Fruit fly (Drosophila melanogaster) whole organism, embryonic: ENCODE results near the gene Atg12.

ENCODE experiments used
- BEAF-32 ChIP-seq: fragments of 200-800 bp; sonication (Bioruptor generic); optimal IDR thresholded peaks from 3 replicates; lab custom pipeline; 2017; ENCODE audit warnings: missing biosample characterization, missing genetic modification characterization, mild to moderate bottlenecking, moderate library complexity, missing genetic modification reagents
- Bteb2 ChIP-seq: fragments of 200-800 bp; sonication (Bioruptor generic); optimal IDR thresholded peaks from 2 replicates; lab custom pipeline; 2016; ENCODE audit warnings: missing biosample characterization, missing genetic modification characterization
- CG10274 ChIP-seq: fragments of 200-800 bp; sonication (Bioruptor generic); optimal IDR thresholded peaks from 3 replicates; lab custom pipeline; 2017; ENCODE audit warnings: missing biosample characterization, mild to moderate bottlenecking, missing genetic modification characterization
- CG10431 ChIP-seq: fragments of 200-800 bp; sonication (Bioruptor generic); optimal IDR thresholded peaks from 3 replicates; lab custom pipeline; 2018; ENCODE audit warnings: missing biosample characterization, mild to moderate bottlenecking, missing genetic modification characterization
- CG11456 ChIP-seq: fragments of 200-800 bp; sonication (Bioruptor generic); IDR thresholded peaks from 3 replicates; pipeline ENCODE4 v1.3.6; 2022; ENCODE audit warnings: missing biosample characterization, missing genetic modification characterization
- CG11504 ChIP-seq: fragments of 200-800 bp; sonication (Bioruptor generic); optimal IDR thresholded peaks from 3 replicates; lab custom pipeline; 2019; ENCODE audit warnings: missing biosample characterization, mild to moderate bottlenecking, missing genetic modification characterization, moderate library complexity
- CG13424 ChIP-seq: fragments of 200-800 bp; sonication (Bioruptor generic); optimal IDR thresholded peaks from 2 replicates; lab custom pipeline; 2019; ENCODE audit warnings: missing biosample characterization, mild to moderate bottlenecking, missing genetic modification characterization, moderate library complexity
- CG13775 ChIP-seq: fragments of 200-800 bp; sonication (Bioruptor generic); optimal IDR thresholded peaks from 3 replicates; lab custom pipeline; 2017; ENCODE audit warnings: missing biosample characterization, mild to moderate bottlenecking, missing genetic modification characterization
- CG13894 ChIP-seq: fragments of 200-800 bp; sonication (Bioruptor generic); optimal IDR thresholded peaks from 3 replicates; lab custom pipeline; 2018; ENCODE audit warnings: missing biosample characterization, mild to moderate bottlenecking, missing genetic modification characterization, moderate library complexity
- CG17612 ChIP-seq: fragments of 200-800 bp; sonication (Bioruptor generic); IDR thresholded peaks from 2 replicates; pipeline ENCODE4 v1.3.6; 2022; ENCODE audit warnings: missing biosample characterization, missing genetic modification characterization
- CG17829 ChIP-seq: fragments of 200-800 bp; optimal IDR thresholded peaks from 2 replicates; lab custom pipeline; 2019; ENCODE audit warnings: missing biosample characterization, mild to moderate bottlenecking, missing genetic modification characterization, moderate library complexity
- CG1832 ChIP-seq: fragments of 200-800 bp; sonication (Bioruptor generic); optimal IDR thresholded peaks from 2 replicates; lab custom pipeline; 2017; ENCODE audit warnings: missing biosample characterization, mild to moderate bottlenecking, missing genetic modification characterization, inconsistent platforms
- CG3065 ChIP-seq: fragments of 200-800 bp; sonication (Bioruptor generic); optimal IDR thresholded peaks from 2 replicates; lab custom pipeline; 2016; ENCODE audit warnings: missing biosample characterization, missing genetic modification characterization
- CG3847 ChIP-seq: fragments of 200-800 bp; sonication (Bioruptor generic); IDR thresholded peaks from 2 replicates; pipeline ENCODE4 v1.3.6; 2022; ENCODE audit warnings: missing biosample characterization, missing genetic modification characterization
- CG4424 ChIP-seq: fragments of 200-800 bp; sonication (Bioruptor generic); optimal IDR thresholded peaks from 3 replicates; lab custom pipeline; 2016; ENCODE audit warnings: missing biosample characterization, missing genetic modification characterization
- CG6813 ChIP-seq: fragments of 200-800 bp; sonication (Bioruptor generic); optimal IDR thresholded peaks from 2 replicates; lab custom pipeline; 2017; ENCODE audit warnings: missing biosample characterization, missing genetic modification characterization, mild to moderate bottlenecking, moderate library complexity, missing genetic modification reagents
- CG7372 ChIP-seq: fragments of 200-800 bp; sonication (Bioruptor generic); IDR thresholded peaks from 2 replicates; pipeline ENCODE4 v1.3.6; 2022; ENCODE audit warnings: missing biosample characterization, missing genetic modification characterization
- Camta ChIP-seq: fragments of 200-800 bp; sonication (Bioruptor generic); optimal IDR thresholded peaks from 2 replicates; lab custom pipeline; 2016; ENCODE audit warnings: missing biosample characterization, missing genetic modification characterization
- CoRest ChIP-seq: fragments of 200-800 bp; sonication (Bioruptor generic); optimal IDR thresholded peaks from 3 replicates; lab custom pipeline; 2018; ENCODE audit warnings: missing biosample characterization, mild to moderate bottlenecking, missing genetic modification characterization, moderate library complexity
- Dfd ChIP-seq, 2 experiments: fragments of >200 bp; optimal IDR thresholded peaks; 2 replicates each; lab custom pipeline; 2017; ENCODE audit warnings: missing biosample characterization in 2 of 2, missing genetic modification characterization in 2 of 2
- Doc2 ChIP-seq: fragments of 200-800 bp; sonication (Bioruptor generic); IDR thresholded peaks from 2 replicates; pipeline ENCODE4 v1.3.6; 2022; ENCODE audit warnings: missing biosample characterization, missing genetic modification characterization
- Drgx ChIP-seq: fragments of 200-800 bp; sonication (Bioruptor generic); IDR thresholded peaks from 2 replicates; pipeline ENCODE4 v1.3.6; 2022; ENCODE audit warnings: missing biosample characterization, missing genetic modification characterization
- Fer1 ChIP-seq: fragments of 200-800 bp; sonication (Bioruptor generic); optimal IDR thresholded peaks from 2 replicates; lab custom pipeline; 2017; ENCODE audit warnings: missing biosample characterization, mild to moderate bottlenecking, missing genetic modification characterization
- Gsc ChIP-seq: fragments of 200-800 bp; sonication (Bioruptor generic); IDR thresholded peaks from 2 replicates; pipeline ENCODE4 v1.3.6; 2022; ENCODE audit warnings: missing biosample characterization, missing genetic modification characterization
- Hand ChIP-seq: fragments of 200-800 bp; sonication (Bioruptor generic); optimal IDR thresholded peaks from 2 replicates; lab custom pipeline; 2017; ENCODE audit warnings: mild to moderate bottlenecking, missing biosample characterization, missing genetic modification reagents, missing genetic modification characterization
- Hr78 ChIP-seq, 2 experiments: fragments of 200-800 bp in 1 of 2; fragments of >200 bp in 1 of 2; sonication (Bioruptor generic) in 1 of 2; optimal IDR thresholded peaks; 2 replicates each; lab custom pipeline; 2017 to 2019; ENCODE audit warnings: missing biosample characterization in 2 of 2, missing genetic modification characterization in 2 of 2, mild to moderate bottlenecking in 1 of 2, moderate library complexity in 1 of 2
- Med ChIP-seq: fragments of 200-800 bp; sonication (Bioruptor generic); peaks from one replicate; lab custom pipeline; 2016; ENCODE audit warnings: missing biosample characterization, missing genetic modification characterization, mild to moderate bottlenecking, inconsistent platforms, moderate library complexity
- Myb ChIP-seq: fragments of 200-800 bp; sonication (Bioruptor generic); optimal IDR thresholded peaks from 2 replicates; lab custom pipeline; 2016; ENCODE audit warnings: missing biosample characterization, missing genetic modification characterization
- PHDP ChIP-seq: fragments of 200-800 bp; sonication (Bioruptor generic); optimal IDR thresholded peaks from 3 replicates; lab custom pipeline; 2018; ENCODE audit warnings: missing biosample characterization, mild to moderate bottlenecking, missing genetic modification characterization, moderate library complexity
- Six4 ChIP-seq: fragments of 200-800 bp; sonication (Bioruptor generic); optimal IDR thresholded peaks from 2 replicates; lab custom pipeline; 2016; ENCODE audit warnings: missing biosample characterization, missing genetic modification characterization
- al ChIP-seq: fragments of 200-800 bp; sonication (Bioruptor generic); IDR thresholded peaks from 2 replicates; pipeline ENCODE4 v1.3.6; 2022; ENCODE audit warnings: missing biosample characterization, missing genetic modification characterization
- aop ChIP-seq: fragments of 200-800 bp; sonication (Bioruptor generic); IDR thresholded peaks from 2 replicates; pipeline ENCODE4 v1.3.6; 2022; ENCODE audit warnings: missing biosample characterization, missing genetic modification characterization
- ato ChIP-seq: fragments of 200-800 bp; sonication (Bioruptor generic); IDR thresholded peaks from 2 replicates; pipeline ENCODE4 v1.3.6; 2022; ENCODE audit warnings: missing biosample characterization, missing genetic modification characterization; ENCODE audit not compliant: partially characterized antibody
- cato ChIP-seq: fragments of 200-800 bp; sonication (Bioruptor generic); optimal IDR thresholded peaks from 2 replicates; lab custom pipeline; 2016; ENCODE audit warnings: missing biosample characterization, missing genetic modification characterization, borderline replicate concordance
- cwo ChIP-seq: fragments of 200-800 bp; sonication (Bioruptor generic); optimal IDR thresholded peaks from 3 replicates; lab custom pipeline; 2017; ENCODE audit warnings: missing biosample characterization, missing genetic modification characterization, mild to moderate bottlenecking, moderate library complexity, missing genetic modification reagents
- ftz-f1 ChIP-seq: fragments of 200-800 bp; sonication (Bioruptor generic); optimal IDR thresholded peaks from 2 replicates; lab custom pipeline; 2016; ENCODE audit warnings: missing biosample characterization, missing genetic modification characterization
- gcm2 ChIP-seq: fragments of 200-800 bp; sonication (Bioruptor generic); optimal IDR thresholded peaks from 2 replicates; lab custom pipeline; 2016; ENCODE audit warnings: missing biosample characterization, missing genetic modification characterization
- lbe ChIP-seq: fragments of 200-800 bp; sonication (Bioruptor generic); optimal IDR thresholded peaks from 2 replicates; lab custom pipeline; 2016; ENCODE audit warnings: missing biosample characterization, mild to moderate bottlenecking, missing genetic modification characterization
- luna ChIP-seq: fragments of 200-800 bp; sonication (Bioruptor generic); optimal IDR thresholded peaks from 2 replicates; lab custom pipeline; 2016; ENCODE audit warnings: missing biosample characterization, missing genetic modification characterization
- maf-S ChIP-seq: fragments of 200-800 bp; sonication (Bioruptor generic); optimal IDR thresholded peaks from 2 replicates; lab custom pipeline; 2016; ENCODE audit warnings: missing biosample characterization, missing genetic modification characterization
- oc ChIP-seq: fragments of 200-800 bp; sonication (Bioruptor generic); optimal IDR thresholded peaks from 2 replicates; lab custom pipeline; 2018; ENCODE audit warnings: missing biosample characterization, mild to moderate bottlenecking, missing genetic modification characterization, moderate library complexity
- pb ChIP-seq: fragments of 200-800 bp; sonication (Bioruptor generic); optimal IDR thresholded peaks from 3 replicates; lab custom pipeline; 2016; ENCODE audit warnings: missing biosample characterization, missing genetic modification characterization
- rib ChIP-seq: fragments of 200-800 bp; sonication (Bioruptor generic); IDR thresholded peaks from 2 replicates; pipeline ENCODE4 v1.3.6; 2022; ENCODE audit warnings: missing biosample characterization, missing genetic modification characterization
- sens ChIP-seq: fragments of 200-800 bp; sonication (Bioruptor generic); peaks from one replicate; lab custom pipeline; 2016; ENCODE audit warnings: missing biosample characterization, missing genetic modification characterization
- seq ChIP-seq: fragments of 200-800 bp; sonication (Bioruptor generic); IDR thresholded peaks from 2 replicates; pipeline ENCODE4 v1.3.6; 2022; ENCODE audit warnings: missing biosample characterization, missing genetic modification characterization
- shn ChIP-seq: fragments of 200-800 bp; sonication (Bioruptor generic); optimal IDR thresholded peaks from 3 replicates; lab custom pipeline; 2016; ENCODE audit warnings: missing biosample characterization, missing genetic modification characterization
- ssp ChIP-seq: fragments of 200-800 bp; sonication (Bioruptor generic); IDR thresholded peaks from 2 replicates; pipeline ENCODE4 v1.3.6; 2022; ENCODE audit warnings: missing biosample characterization, missing genetic modification characterization
- tll ChIP-seq, 2 experiments: fragments of 200-800 bp in 1 of 2; fragments of >200 bp in 1 of 2; sonication (Bioruptor generic) in 1 of 2; optimal IDR thresholded peaks; 2 replicates each; lab custom pipeline; 2017 to 2019; ENCODE audit warnings: missing biosample characterization in 2 of 2, missing genetic modification characterization in 2 of 2, mild to moderate bottlenecking in 1 of 2, moderate library complexity in 1 of 2
- unpg ChIP-seq: fragments of 200-800 bp; sonication (Bioruptor generic); optimal IDR thresholded peaks from 3 replicates; lab custom pipeline; 2018; ENCODE audit warnings: missing biosample characterization, mild to moderate bottlenecking, missing genetic modification characterization, moderate library complexity
- zf30C ChIP-seq: fragments of 200-800 bp; sonication (Bioruptor generic); optimal IDR thresholded peaks from 3 replicates; lab custom pipeline; 2018; ENCODE audit warnings: missing biosample characterization, mild to moderate bottlenecking, missing genetic modification characterization

The Atg12 gene

dm6 chr3L:12115966-12116735 is 20.6 kb upstream of the Atg12 start, which contains the start of gene vers (continued):
- TF ChIP-seq PHDP (tag; lab: Kevin White, UChicago) (no peak), gcm2 (no peak), ato (GFP tag; lab: Robert Waterston, UW) (peak; percentile 95), ftz-f1 (GFP tag; lab: Kevin White, UChicago) (no peak), Med (GFP tag; lab: Kevin White, UChicago) (peak; percentile 88), Camta (GFP tag; lab: Kevin White, UChicago) (no peak), shn (GFP tag; lab: Kevin White, UChicago) (no peak), Hr78 (GFP tag; optimal IDR thresholded peaks at IDR 0.05; lab: Kevin White, UChicago) (no peak), CG1832 (no peak), Six4 (GFP tag; lab: Kevin White, UChicago) (no peak), Hand (GFP tag; lab: Kevin White, UChicago) (no peak), Bteb2 (no peak), Myb (GFP tag; lab: Kevin White, UChicago) (peak; percentile 14), CoRest (tag; lab: Kevin White, UChicago) (peak; percentile 14), CG10431 (GFP tag; lab: Kevin White, UChicago) (no peak), CG10274 (GFP tag; lab: Kevin White, UChicago) (no peak), CG13894 (tag; lab: Kevin White, UChicago) (no peak), seq (GFP tag; lab: Robert Waterston, UW) (no peak; the same call in 1 of the 2 replicates), aop (no peak), Dfd (GFP tag; optimal IDR thresholded peaks at IDR 0.05; lab: Kevin White, UChicago) (no peak), CG17829 (tag; lab: Kevin White, UChicago) (peak; percentile 42), maf-S (GFP tag; lab: Kevin White, UChicago) (no peak), lbe (GFP tag; lab: Kevin White, UChicago) (peak; percentile 41), cwo (GFP tag; lab: Kevin White, UChicago) (no peak), al (GFP tag; lab: Robert Waterston, UW) (no peak), ssp (GFP tag; lab: Robert Waterston, UW) (no peak), CG3065 (GFP tag; lab: Kevin White, UChicago) (no peak), CG6813 (GFP tag; lab: Kevin White, UChicago) (no peak), cato (no peak), CG13424 (tag; lab: Kevin White, UChicago) (no peak), CG13775 (no peak), Drgx (no peak), luna (GFP tag; lab: Kevin White, UChicago) (no peak), pb (no peak), BEAF-32 (GFP tag; lab: Kevin White, UChicago) (peak; percentile 93), CG4424 (GFP tag; lab: Kevin White, UChicago) (no peak), CG7372 (GFP tag; lab: Robert Waterston, UW) (no peak), CG11456 (GFP tag; lab: Robert Waterston, UW) (no peak), rib (GFP tag; lab: Robert Waterston, UW) (no peak), Gsc (no peak), CG11504 (peak; percentile 21), sens (peak; percentile 78), CG3847 (GFP tag; lab: Robert Waterston, UW) (peak; percentile 50), Fer1 (peak; percentile 32), tll (GFP tag; optimal IDR thresholded peaks at IDR 0.05; lab: Kevin White, UChicago) (no peak), CG17612 (no peak), zf30C (GFP tag; lab: Kevin White, UChicago) (no peak), unpg (no peak), oc (tag; lab: Kevin White, UChicago) (no peak), Doc2 (no peak)
